Worm (Caenorhabditis elegans): ENCODE results near the gene T02G5.3.

Gene T02G5.3

DNA sequence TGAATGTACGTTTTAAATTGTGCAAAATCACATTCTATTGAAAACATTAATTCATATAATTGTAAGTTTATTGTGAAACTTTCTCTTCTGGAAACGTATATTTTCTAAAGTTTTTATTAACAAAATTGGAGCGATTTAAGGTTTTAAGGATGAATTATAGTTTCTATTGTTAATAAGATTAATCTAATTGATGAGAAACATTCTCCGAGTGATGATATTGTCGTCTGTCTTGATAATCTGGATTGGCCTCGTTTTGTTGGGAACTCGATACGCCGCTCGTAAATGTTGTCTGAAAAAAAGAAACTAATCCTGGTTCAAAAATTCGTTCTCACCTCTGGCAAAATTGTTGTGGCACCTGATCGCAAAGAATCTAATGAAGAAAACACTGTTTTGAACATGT lies 13.1 kb downstream of the T02G5.3 start:
- TF ChIP-seq nhr-11 (tag; optimal IDR thresholded peaks at IDR 0.05): no peak
- TF ChIP-seq snpc-4 (tag; optimal IDR thresholded peaks at IDR 0.05): no peak
- TF ChIP-seq nhr-28 (tag; optimal IDR thresholded peaks at IDR 0.05): no peak
- TF ChIP-seq egl-5 (tag; optimal IDR thresholded peaks at IDR 0.05): no peak
- no peak for TF ChIP-seq R02D3.7 (tag; optimal IDR thresholded peaks at IDR 0.05)
- TF ChIP-seq ceh-9 (tag; optimal IDR thresholded peaks at IDR 0.05): no peak
- no peak for TF ChIP-seq jun-1 (tag; optimal IDR thresholded peaks at IDR 0.05)
- TF ChIP-seq sea-2 (GFP tag; optimal IDR thresholded peaks at IDR 0.05): no peak
- no peak for TF ChIP-seq ceh-82 (tag; optimal IDR thresholded peaks at IDR 0.05)
- no peak for TF ChIP-seq hmg-11 (tag; optimal IDR thresholded peaks at IDR 0.05)
- TF ChIP-seq elt-3 (tag; optimal IDR thresholded peaks at IDR 0.05): no peak
- TF ChIP-seq nhr-23 (tag; optimal IDR thresholded peaks at IDR 0.05): no peak
- no peak for TF ChIP-seq fkh-2 (tag; optimal IDR thresholded peaks at IDR 0.05)
- TF ChIP-seq ama-1 (optimal IDR thresholded peaks at IDR 0.05): no peak
- TF ChIP-seq eor-1 (tag; optimal IDR thresholded peaks at IDR 0.05): no peak
- no peak for TF ChIP-seq ztf-4 (tag; optimal IDR thresholded peaks at IDR 0.05)
- TF ChIP-seq lin-39 (tag; optimal IDR thresholded peaks at IDR 0.05): no peak
- no peak for TF ChIP-seq lin-15B (tag; optimal IDR thresholded peaks at IDR 0.05)
- no peak for TF ChIP-seq daf-12 (tag; optimal IDR thresholded peaks at IDR 0.05)
- TF ChIP-seq elt-2 (tag; optimal IDR thresholded peaks at IDR 0.05): no peak

DNA sequence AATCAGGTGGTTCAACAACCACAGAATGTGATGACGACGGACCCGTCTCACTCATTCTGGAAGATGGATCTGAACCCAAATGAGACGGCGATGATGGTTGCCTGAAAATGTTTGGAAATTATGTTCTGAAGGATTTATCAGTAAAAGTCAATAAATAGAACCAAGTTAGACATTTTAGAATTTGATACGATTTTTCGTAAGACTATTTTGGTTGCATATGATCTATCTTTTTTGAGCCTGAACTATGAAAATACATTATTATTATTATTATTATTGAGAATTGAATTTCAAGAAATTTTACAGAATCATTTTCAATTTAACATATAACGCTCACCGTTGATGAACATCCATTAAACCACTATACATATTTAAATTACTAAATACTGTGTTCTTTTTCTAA lies 16.8 kb downstream of the T02G5.3 start, which contains the start of gene F10E7.9:
Gene F10E7.9, minus strand, starts transcription at position 101 of the 400 bp plus-strand sequence.
- no peak for TF ChIP-seq mml-1 (tag; optimal IDR thresholded peaks at IDR 0.05)
- TF ChIP-seq nhr-12 (tag; optimal IDR thresholded peaks at IDR 0.05): no peak
- TF ChIP-seq lin-15B (tag; optimal IDR thresholded peaks at IDR 0.05): no peak
- no peak for TF ChIP-seq nhr-67 (tag; optimal IDR thresholded peaks at IDR 0.05)
- TF ChIP-seq nhr-237 (tag; optimal IDR thresholded peaks at IDR 0.05): no peak
- no peak for TF ChIP-seq fkh-10 (GFP tag; optimal IDR thresholded peaks at IDR 0.05)
- TF ChIP-seq ama-1 (optimal IDR thresholded peaks at IDR 0.05): no peak
- no peak for TF ChIP-seq unc-39 (tag; optimal IDR thresholded peaks at IDR 0.05)
- TF ChIP-seq eor-1 (tag; optimal IDR thresholded peaks at IDR 0.05): no peak
- no peak for TF ChIP-seq egl-27 (tag; optimal IDR thresholded peaks at IDR 0.05)
- no peak for TF ChIP-seq fos-1 (tag; optimal IDR thresholded peaks at IDR 0.05)
- no peak for TF ChIP-seq elt-3 (tag; optimal IDR thresholded peaks at IDR 0.05)

DNA sequence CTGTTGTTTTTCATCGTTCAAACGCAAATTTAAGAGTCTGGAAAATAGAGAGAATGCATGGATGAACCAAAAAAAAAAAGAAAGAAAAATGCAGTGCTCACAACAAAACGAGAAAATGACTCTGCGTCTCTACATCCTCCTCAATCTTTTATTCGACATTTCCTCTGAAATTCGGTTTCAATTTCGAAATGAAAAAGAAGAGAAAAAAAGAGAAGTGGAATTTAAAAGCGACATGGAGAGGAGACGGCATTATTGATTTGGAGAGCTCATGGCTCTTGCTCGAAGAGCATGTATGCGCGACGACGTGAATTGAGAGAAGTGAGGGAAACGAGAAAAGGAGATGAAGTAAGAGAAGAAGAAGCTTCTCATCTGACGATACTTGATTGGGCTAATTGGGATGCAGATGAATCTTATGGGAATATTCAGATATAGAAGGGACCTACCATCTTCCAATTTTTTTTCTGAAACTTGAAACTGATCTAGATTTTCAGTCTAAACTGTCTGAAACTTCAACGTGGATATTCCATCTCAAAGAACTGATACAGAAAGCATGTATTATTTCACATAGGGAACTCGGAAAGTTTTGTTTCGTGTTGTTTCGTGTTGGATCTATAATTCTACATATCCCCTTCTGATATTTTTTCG lies 17.9 kb downstream of the T02G5.3 start:
- TF ChIP-seq nhr-12 (tag; optimal IDR thresholded peaks at IDR 0.05) (no peak), nfya-1 (tag; optimal IDR thresholded peaks at IDR 0.05; ENCODE audit: insufficient read depth) (peak; percentile 9), fkh-10 (GFP tag; optimal IDR thresholded peaks at IDR 0.05) (peak; percentile 60), fkh-2 (tag; optimal IDR thresholded peaks at IDR 0.05) (no peak), aly-2 (tag; optimal IDR thresholded peaks at IDR 0.05) (no peak)

DNA sequence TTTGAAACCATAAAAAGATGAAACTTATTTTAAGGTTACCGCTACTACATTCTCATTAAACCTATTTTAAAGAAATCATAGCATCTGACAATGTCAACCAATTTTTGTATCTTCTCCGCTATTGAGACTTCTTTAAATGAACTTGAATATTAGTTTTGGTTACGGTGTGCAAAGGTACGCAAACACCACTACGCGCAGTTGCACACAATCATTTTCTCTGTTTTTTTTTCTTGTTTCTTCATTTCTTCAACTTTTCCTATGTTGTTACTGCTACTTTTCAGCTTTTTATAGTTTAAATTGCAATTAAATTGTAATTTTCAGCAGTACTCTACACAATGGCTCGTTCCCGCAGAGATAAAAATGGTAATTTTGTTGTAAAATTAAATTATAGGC lies 18.5 kb downstream of the T02G5.3 start, which contains the start of gene F10E7.5:
Gene F10E7.5, plus strand, starts transcription at position 322 of the 393 bp plus-strand sequence.
- no peak for TF ChIP-seq ceh-9 (tag; optimal IDR thresholded peaks at IDR 0.05)
- no peak for TF ChIP-seq nhr-23 (tag; optimal IDR thresholded peaks at IDR 0.05)
- no peak for TF ChIP-seq pqm-1 (tag; optimal IDR thresholded peaks at IDR 0.05)
- TF ChIP-seq snpc-4 (tag; optimal IDR thresholded peaks at IDR 0.05): peak; percentile 41
- TF ChIP-seq ceh-82 (tag; optimal IDR thresholded peaks at IDR 0.05): peak; percentile 11
- TF ChIP-seq lin-15B (tag; optimal IDR thresholded peaks at IDR 0.05): peak; percentile 48
- peak; percentile 13 for TF ChIP-seq nhr-43 (tag; optimal IDR thresholded peaks at IDR 0.05; ENCODE audit: poor library complexity, severe bottlenecking)
- no peak for TF ChIP-seq nhr-11 (tag; optimal IDR thresholded peaks at IDR 0.05)
- peak; percentile 27 for TF ChIP-seq lin-39 (tag; optimal IDR thresholded peaks at IDR 0.05)
- peak; percentile 1 for TF ChIP-seq fkh-10 (GFP tag; optimal IDR thresholded peaks at IDR 0.05)
- TF ChIP-seq ama-1 (optimal IDR thresholded peaks at IDR 0.05): no peak
- TF ChIP-seq skn-1 (tag; optimal IDR thresholded peaks at IDR 0.05): peak; percentile 3
- peak; percentile 81 for TF ChIP-seq nfya-1 (tag; optimal IDR thresholded peaks at IDR 0.05; ENCODE audit: insufficient read depth)

DNA sequence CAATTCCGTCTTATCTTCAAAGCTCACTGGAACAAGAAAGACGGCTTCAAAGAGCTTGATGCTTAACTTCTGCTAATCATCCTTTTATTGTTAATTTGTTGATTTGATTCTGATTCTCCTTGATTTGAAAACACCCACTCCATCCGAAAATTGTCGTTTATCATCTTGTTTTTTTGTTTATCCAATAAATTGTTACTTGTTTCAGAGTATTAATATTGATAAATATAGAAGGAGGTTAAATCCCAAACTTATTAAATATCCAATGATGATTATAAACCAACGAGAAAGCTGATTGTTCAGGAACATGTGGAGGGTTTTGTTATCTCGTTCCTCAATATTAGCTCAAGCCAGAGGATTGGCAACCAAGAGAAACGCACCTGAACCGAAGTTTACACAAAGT lies 19.6 kb downstream of the T02G5.3 start, which contains the start of gene F10E7.6:
Gene F10E7.6, plus strand, starts transcription at position 301 of the 400 bp plus-strand sequence.
- no peak for TF ChIP-seq nhr-23 (tag; optimal IDR thresholded peaks at IDR 0.05)
- TF ChIP-seq jun-1 (tag; optimal IDR thresholded peaks at IDR 0.05): no peak
- no peak for TF ChIP-seq nhr-67 (tag; optimal IDR thresholded peaks at IDR 0.05)
- no peak for TF ChIP-seq nhr-76 (tag; optimal IDR thresholded peaks at IDR 0.05)
- TF ChIP-seq ceh-9 (tag; optimal IDR thresholded peaks at IDR 0.05): no peak
- no peak for TF ChIP-seq tbx-2 (tag; optimal IDR thresholded peaks at IDR 0.05)
- TF ChIP-seq egl-27 (tag; optimal IDR thresholded peaks at IDR 0.05): no peak
- no peak for TF ChIP-seq lin-39 (tag; optimal IDR thresholded peaks at IDR 0.05)
- no peak for TF ChIP-seq ceh-16 (tag; optimal IDR thresholded peaks at IDR 0.05)
- TF ChIP-seq ZK546.5 (tag; optimal IDR thresholded peaks at IDR 0.05): no peak
- TF ChIP-seq nhr-237 (tag; optimal IDR thresholded peaks at IDR 0.05): no peak
- no peak for TF ChIP-seq nhr-25 (tag; optimal IDR thresholded peaks at IDR 0.05)
- TF ChIP-seq eor-1 (tag; optimal IDR thresholded peaks at IDR 0.05): no peak
- TF ChIP-seq lsy-12 (tag; optimal IDR thresholded peaks at IDR 0.05): no peak
- TF ChIP-seq elt-3 (tag; optimal IDR thresholded peaks at IDR 0.05): no peak
- no peak for TF ChIP-seq ztf-4 (tag; optimal IDR thresholded peaks at IDR 0.05)
- no peak for TF ChIP-seq fkh-10 (GFP tag; optimal IDR thresholded peaks at IDR 0.05)
- TF ChIP-seq zag-1 (tag; optimal IDR thresholded peaks at IDR 0.05): no peak
- TF ChIP-seq elt-1 (tag; optimal IDR thresholded peaks at IDR 0.05): no peak
- TF ChIP-seq ztf-11 (tag; optimal IDR thresholded peaks at IDR 0.05): no peak

All from whole organism, L3 larva.